Worm (Caenorhabditis elegans) whole organism, late embryonic: ENCODE data around the gene VZK822L.2.

ENCODE experiments used
- C08G9.2 ChIP-seq: sonication (generic microtip); optimal IDR thresholded peaks from 2 replicates; lab custom pipeline; 2016; ENCODE audit warnings: mild to moderate bottlenecking, missing genetic modification characterization, moderate library complexity, missing compliant biosample characterization
- F13H6.1 ChIP-seq: sonication (generic microtip); optimal IDR thresholded peaks from 2 replicates; lab custom pipeline; 2016; ENCODE audit warnings: missing genetic modification characterization, missing compliant biosample characterization
- K09A11.1 ChIP-seq: sonication (generic microtip); optimal IDR thresholded peaks from 2 replicates; lab custom pipeline; 2017; ENCODE audit warnings: antibody characterized with exemption, mild to moderate bottlenecking, missing genetic modification characterization, missing compliant biosample characterization; ENCODE audit not compliant: insufficient read depth
- T23F11.4 ChIP-seq: fragments of 200-800 bp; sonication (Bioruptor generic); optimal IDR thresholded peaks from 2 replicates; lab custom pipeline; 2018; ENCODE audit warnings: mild to moderate bottlenecking, missing genetic modification characterization, missing compliant biosample characterization
- Y22D7AL.16 ChIP-seq: sonication (generic microtip); optimal IDR thresholded peaks from 2 replicates; lab custom pipeline; 2016; ENCODE audit warnings: missing genetic modification characterization, missing compliant biosample characterization
- ceh-14 ChIP-seq: sonication (generic microtip); optimal IDR thresholded peaks from 2 replicates; lab custom pipeline; 2016; ENCODE audit warnings: missing genotype, missing genetic modification characterization, missing compliant biosample characterization
- ceh-2 ChIP-seq: sonication (generic microtip); optimal IDR thresholded peaks from 2 replicates; lab custom pipeline; 2016; ENCODE audit warnings: missing genotype, missing genetic modification characterization, missing compliant biosample characterization
- ceh-22 ChIP-seq: sonication (generic microtip); optimal IDR thresholded peaks from 2 replicates; lab custom pipeline; 2017; ENCODE audit warnings: missing biosample characterization, missing genetic modification characterization
- ceh-24 ChIP-seq: sonication (generic microtip); optimal IDR thresholded peaks from 2 replicates; lab custom pipeline; 2016; ENCODE audit warnings: mild to moderate bottlenecking, missing genetic modification characterization, missing compliant biosample characterization
- dve-1 ChIP-seq: sonication (generic microtip); optimal IDR thresholded peaks from 2 replicates; lab custom pipeline; 2017; ENCODE audit warnings: antibody characterized with exemption, mild to moderate bottlenecking, missing genetic modification characterization, missing compliant biosample characterization
- elt-2 ChIP-seq: sonication (generic microtip); optimal IDR thresholded peaks from 2 replicates; lab custom pipeline; 2016; ENCODE audit warnings: missing genetic modification reagents, missing genetic modification characterization, missing compliant biosample characterization
- ets-4 ChIP-seq: sonication (generic microtip); optimal IDR thresholded peaks from 2 replicates; lab custom pipeline; 2016; ENCODE audit warnings: missing genetic modification characterization, missing compliant biosample characterization
- eyg-1 ChIP-seq: sonication (generic microtip); optimal IDR thresholded peaks from 2 replicates; lab custom pipeline; 2016; ENCODE audit warnings: missing genotype, missing genetic modification characterization, missing compliant biosample characterization
- fax-1 ChIP-seq: sonication (generic microtip); optimal IDR thresholded peaks from 2 replicates; lab custom pipeline; 2016; ENCODE audit warnings: missing genotype, missing genetic modification characterization, missing compliant biosample characterization
- fkh-6 ChIP-seq: sonication (generic microtip); optimal IDR thresholded peaks from 2 replicates; lab custom pipeline; 2016; ENCODE audit warnings: missing genetic modification characterization, missing compliant biosample characterization
- gmeb-2 ChIP-seq: sonication (generic microtip); optimal IDR thresholded peaks from 2 replicates; lab custom pipeline; 2016; ENCODE audit warnings: missing genetic modification characterization, inconsistent platforms, missing compliant biosample characterization
- hlh-13 ChIP-seq: fragments of 200-800 bp; sonication (Bioruptor generic); optimal IDR thresholded peaks from 2 replicates; lab custom pipeline; 2018; ENCODE audit warnings: mild to moderate bottlenecking, missing genetic modification characterization, missing compliant biosample characterization
- hlh-15 ChIP-seq: sonication (generic microtip); optimal IDR thresholded peaks from 2 replicates; lab custom pipeline; 2016; ENCODE audit warnings: missing genetic modification characterization, missing compliant biosample characterization
- hlh-30 ChIP-seq: sonication (generic microtip); optimal IDR thresholded peaks from 2 replicates; lab custom pipeline; 2017; ENCODE audit warnings: antibody characterized with exemption, missing genetic modification characterization, missing compliant biosample characterization; ENCODE audit not compliant: insufficient read depth
- hlh-8 ChIP-seq: sonication (generic microtip); optimal IDR thresholded peaks from 2 replicates; lab custom pipeline; 2016; ENCODE audit warnings: missing genotype, missing genetic modification characterization, missing compliant biosample characterization
- lin-11 ChIP-seq: fragments of 200-800 bp; sonication (Bioruptor generic); optimal IDR thresholded peaks from 2 replicates; lab custom pipeline; 2018; ENCODE audit warnings: mild to moderate bottlenecking, missing genetic modification characterization, missing compliant biosample characterization
- nhr-11 ChIP-seq: fragments of 150-350 bp; optimal IDR thresholded peaks from 2 replicates; lab custom pipeline; 2014; ENCODE audit warnings: missing biosample characterization, missing genetic modification characterization
- odd-2 ChIP-seq: sonication (generic microtip); optimal IDR thresholded peaks from 2 replicates; lab custom pipeline; 2017; ENCODE audit warnings: antibody characterized with exemption, mild to moderate bottlenecking, missing genetic modification characterization, missing compliant biosample characterization
- pag-3 ChIP-seq: sonication (generic microtip); optimal IDR thresholded peaks from 2 replicates; lab custom pipeline; 2016; ENCODE audit warnings: missing compliant biosample characterization, missing genetic modification characterization, borderline replicate concordance
- pha-2 ChIP-seq: sonication (generic microtip); optimal IDR thresholded peaks from 2 replicates; lab custom pipeline; 2017; ENCODE audit warnings: mild to moderate bottlenecking, missing genetic modification characterization, missing compliant biosample characterization
- pha-4 ChIP-seq: fragments of 150-350 bp; optimal IDR thresholded peaks from 2 replicates; lab custom pipeline; 2018; ENCODE audit warnings: missing biosample characterization, missing genetic modification reagents, missing genetic modification characterization
- pros-1 ChIP-seq: fragments of 150-350 bp; optimal IDR thresholded peaks from 2 replicates; lab custom pipeline; 2014; ENCODE audit warnings: missing biosample characterization, missing genetic modification reagents, missing genetic modification characterization
- sdc-2 ChIP-seq: sonication (generic microtip); optimal IDR thresholded peaks from 2 replicates; lab custom pipeline; 2016; ENCODE audit warnings: missing genotype, missing genetic modification characterization, missing compliant biosample characterization
- sox-4 ChIP-seq: sonication (generic microtip); optimal IDR thresholded peaks from 2 replicates; lab custom pipeline; 2017; ENCODE audit warnings: mild to moderate bottlenecking, missing genetic modification characterization, inconsistent platforms, missing compliant biosample characterization
- ttx-3 ChIP-seq: sonication (generic microtip); optimal IDR thresholded peaks from 2 replicates; lab custom pipeline; 2016; ENCODE audit warnings: missing genetic modification reagents, missing genetic modification characterization, missing compliant biosample characterization
- unc-42 ChIP-seq: sonication (generic microtip); optimal IDR thresholded peaks from 2 replicates; lab custom pipeline; 2016; ENCODE audit warnings: missing genotype, missing genetic modification characterization, missing compliant biosample characterization
- unc-55 ChIP-seq: sonication (generic microtip); optimal IDR thresholded peaks from 2 replicates; lab custom pipeline; 2017; ENCODE audit warnings: missing biosample characterization, missing genetic modification reagents, missing genetic modification characterization
- zip-5 ChIP-seq: sonication (generic microtip); optimal IDR thresholded peaks from 2 replicates; lab custom pipeline; 2016; ENCODE audit warnings: missing genetic modification characterization, missing compliant biosample characterization

VZK822L.2 gene

ce11 chrIV:11878249-11878648, 33.6 kb upstream of the VZK822L.2 start, which contains the start of gene cutl-27:
Gene cutl-27, plus strand, starts transcription at chrIV:11878549.
- no peak for TF ChIP-seq lin-11 (tag; lab: Kevin White, UChicago)
- TF ChIP-seq hlh-13 (GFP tag; lab: Kevin White, UChicago): no peak
- no peak for TF ChIP-seq T23F11.4 (GFP tag; lab: Kevin White, UChicago)
- TF ChIP-seq fkh-6 (tag; lab: Kevin White, UChicago): no peak
- TF ChIP-seq ets-4 (tag; lab: Kevin White, UChicago): no peak
- TF ChIP-seq hlh-30 (tag; lab: Kevin White, UChicago): no peak

- TF ChIP-seq ceh-14 (no peak), pag-3 (no peak), K09A11.1 (tag; lab: Kevin White, UChicago) (no peak), F13H6.1 (tag; lab: Kevin White, UChicago) (no peak), C08G9.2 (tag; lab: Kevin White, UChicago) (no peak), unc-55 (GFP tag; lab: Kevin White, UChicago) (no peak)
- TF ChIP-seq, all 69 proteins: peak for 0
Measured at ce11 chrIV:11882534-11882933, 29.3 kb upstream of the VZK822L.2 start.

ce11 chrIV:11883478-11883877, 28.3 kb upstream of the VZK822L.2 start:
- no peak for TF ChIP-seq dve-1 (tag; lab: Kevin White, UChicago)
- TF ChIP-seq elt-2 (tag; lab: Kevin White, UChicago): no peak

DNA sequence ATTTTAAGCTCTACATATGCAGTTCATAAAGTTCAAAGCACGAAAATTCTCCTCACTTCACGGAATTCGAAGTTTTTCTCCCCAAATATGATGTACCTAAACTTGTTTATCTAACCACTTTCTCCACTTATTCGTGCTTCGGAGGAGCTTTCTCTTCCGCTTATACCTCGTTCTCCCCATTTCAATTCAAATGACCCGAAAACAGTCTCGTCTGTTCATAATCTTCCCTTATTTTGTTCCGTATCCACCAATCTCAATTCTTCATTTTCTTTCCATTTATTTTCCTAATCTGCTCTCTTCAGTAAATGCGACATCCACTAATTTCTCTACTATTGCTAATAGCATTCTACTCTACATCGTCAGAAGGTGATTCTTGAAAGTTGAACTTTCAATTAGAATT, 26.5 kb upstream of the VZK822L.2 start, which contains the start of gene let-653:
let-653 (plus strand) TSS at position 301 of the 400 bp plus-strand sequence.
- no peak for TF ChIP-seq zip-5 (tag; lab: Kevin White, UChicago)
- TF ChIP-seq odd-2: no peak
- TF ChIP-seq ceh-22: no peak
- no peak for TF ChIP-seq unc-42 (tag; lab: Kevin White, UChicago)
- no peak for TF ChIP-seq Y22D7AL.16 (tag; lab: Kevin White, UChicago)
- no peak for TF ChIP-seq fax-1 (tag; lab: Kevin White, UChicago)
- no peak for TF ChIP-seq sdc-2 (tag; lab: Kevin White, UChicago)
- TF ChIP-seq pha-2: no peak

DNA sequence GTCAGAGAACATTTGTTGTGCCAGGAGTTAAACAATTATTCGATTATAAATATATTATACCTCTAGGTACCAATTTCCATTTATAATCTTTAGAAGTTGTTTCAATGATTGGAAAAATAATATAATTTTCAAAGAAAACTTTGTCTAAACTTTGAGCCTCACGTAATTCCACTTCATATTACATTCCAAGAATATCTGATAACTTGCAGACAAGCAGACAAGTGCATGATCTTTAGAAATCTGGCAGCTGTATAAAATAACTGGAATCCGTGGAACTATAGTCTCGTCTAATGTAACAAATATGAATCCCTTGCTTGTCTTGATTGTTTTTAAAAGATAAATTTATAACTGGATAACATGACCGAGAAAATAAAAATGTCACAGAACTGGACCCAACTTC, 19.3 kb upstream of the VZK822L.2 start:
- TF ChIP-seq hlh-15 (no peak), pha-4 (tag; lab: Kevin White, UChicago) (no peak)

DNA sequence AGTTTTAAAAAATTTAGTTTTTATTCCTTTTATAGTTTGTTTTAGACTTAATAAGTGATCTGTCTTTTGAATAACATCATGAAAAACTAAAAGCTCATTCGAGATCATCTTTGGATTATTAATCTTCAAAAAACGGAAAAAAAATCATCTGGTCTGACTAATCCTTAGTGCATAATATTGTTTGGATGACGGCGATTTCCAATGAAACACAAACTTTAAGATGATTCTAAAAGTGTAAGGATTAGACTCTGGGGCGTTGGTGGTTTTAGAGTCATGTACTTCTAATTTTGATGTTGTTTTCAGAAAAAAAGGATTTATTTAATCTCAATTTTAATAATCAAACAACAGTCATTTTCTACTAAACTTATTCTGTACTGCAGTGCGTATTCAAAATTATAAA, 18.5 kb upstream of the VZK822L.2 start:
- TF ChIP-seq unc-55 (GFP tag; lab: Kevin White, UChicago) (no peak), ceh-2 (tag; lab: Kevin White, UChicago) (no peak), ttx-3 (tag; lab: Kevin White, UChicago) (no peak), hlh-8 (tag; lab: Kevin White, UChicago) (no peak), ceh-24 (tag; lab: Kevin White, UChicago) (no peak), eyg-1 (tag; lab: Kevin White, UChicago) (no peak), T23F11.4 (GFP tag; lab: Kevin White, UChicago) (no peak), pros-1 (tag; lab: Kevin White, UChicago) (no peak), F13H6.1 (tag; lab: Kevin White, UChicago) (no peak), nhr-11 (tag; lab: Kevin White, UChicago) (no peak), sox-4 (no peak), gmeb-2 (tag; lab: Kevin White, UChicago) (no peak), hlh-15 (no peak)
